Fruit fly (Drosophila melanogaster) whole organism, embryonic: ENCODE measurements around the gene janB.

Source experiments
- Asciz ChIP-seq: fragments of 200-800 bp; sonication (Bioruptor generic); optimal IDR thresholded peaks from 2 replicates; lab custom pipeline; 2017; ENCODE audit warnings: missing biosample characterization, mild to moderate bottlenecking, missing genetic modification characterization, missing genetic modification reagents
- Atf-2 ChIP-seq: fragments of 200-800 bp; sonication (Bioruptor generic); optimal IDR thresholded peaks from 2 replicates; lab custom pipeline; 2016; ENCODE audit warnings: missing biosample characterization, missing genetic modification characterization
- B-H2 ChIP-seq: fragments of 200-800 bp; sonication (Bioruptor generic); optimal IDR thresholded peaks from 2 replicates; lab custom pipeline; 2018; ENCODE audit warnings: missing biosample characterization, mild to moderate bottlenecking, missing genetic modification characterization
- CG10959 ChIP-seq: fragments of 200-800 bp; sonication (Bioruptor generic); IDR thresholded peaks from 2 replicates; pipeline ENCODE4 v1.3.6; 2022; ENCODE audit warnings: missing biosample characterization, missing genetic modification characterization
- CG11723 ChIP-seq: fragments of 200-800 bp; sonication (Bioruptor generic); optimal IDR thresholded peaks from 2 replicates; lab custom pipeline; 2017; ENCODE audit warnings: missing biosample characterization, mild to moderate bottlenecking, missing genetic modification characterization
- CG12155 ChIP-seq: fragments of 200-800 bp; sonication (Bioruptor generic); optimal IDR thresholded peaks from 3 replicates; lab custom pipeline; 2016; ENCODE audit warnings: missing biosample characterization, missing genetic modification characterization
- CG12236 ChIP-seq: fragments of 200-800 bp; sonication (Bioruptor generic); optimal IDR thresholded peaks from 2 replicates; lab custom pipeline; 2016; ENCODE audit warnings: missing biosample characterization, missing genetic modification characterization
- CG14965 ChIP-seq: fragments of 200-800 bp; sonication (Bioruptor generic); optimal IDR thresholded peaks from 2 replicates; lab custom pipeline; 2016; ENCODE audit warnings: missing biosample characterization, missing genetic modification characterization, borderline replicate concordance
- CG15479 ChIP-seq: fragments of 200-800 bp; sonication (Bioruptor generic); optimal IDR thresholded peaks from 3 replicates; lab custom pipeline; 2019; ENCODE audit warnings: missing biosample characterization, mild to moderate bottlenecking, missing genetic modification characterization, moderate library complexity
- CG16863 ChIP-seq: fragments of 200-800 bp; sonication (Bioruptor generic); optimal IDR thresholded peaks from 3 replicates; lab custom pipeline; 2016; ENCODE audit warnings: missing biosample characterization, missing genetic modification characterization
- CG17328 ChIP-seq: fragments of 200-800 bp; sonication (Bioruptor generic); IDR thresholded peaks from 2 replicates; pipeline ENCODE4 v1.3.6; 2022; ENCODE audit warnings: missing biosample characterization, missing genetic modification characterization
- CG6683 ChIP-seq: fragments of 200-800 bp; sonication (Bioruptor generic); optimal IDR thresholded peaks from 2 replicates; lab custom pipeline; 2017; ENCODE audit warnings: missing biosample characterization, mild to moderate bottlenecking, missing genetic modification characterization, missing genetic modification reagents
- CG6813 ChIP-seq: fragments of 200-800 bp; sonication (Bioruptor generic); optimal IDR thresholded peaks from 2 replicates; lab custom pipeline; 2017; ENCODE audit warnings: missing biosample characterization, missing genetic modification characterization, mild to moderate bottlenecking, moderate library complexity, missing genetic modification reagents
- CG7271 ChIP-seq: fragments of 200-800 bp; sonication (Bioruptor generic); optimal IDR thresholded peaks from 2 replicates; lab custom pipeline; 2018; ENCODE audit warnings: missing biosample characterization, mild to moderate bottlenecking, missing genetic modification characterization, moderate library complexity
- CG8290 ChIP-seq, 3 experiments: fragments of 200-800 bp; sonication (Bioruptor generic); optimal IDR thresholded peaks; 2 replicates each; lab custom pipeline; 2016 to 2019; ENCODE audit warnings: missing biosample characterization in 3 of 3, missing genetic modification characterization in 3 of 3, mild to moderate bottlenecking in 2 of 3, moderate library complexity in 1 of 3
- CG8359 ChIP-seq: fragments of 200-800 bp; sonication (Bioruptor generic); optimal IDR thresholded peaks from 2 replicates; lab custom pipeline; 2017; ENCODE audit warnings: missing biosample characterization, mild to moderate bottlenecking, missing genetic modification characterization, borderline replicate concordance
- CG9817 ChIP-seq: fragments of 200-800 bp; sonication (Bioruptor generic); optimal IDR thresholded peaks from 2 replicates; lab custom pipeline; 2018; ENCODE audit warnings: missing biosample characterization, mild to moderate bottlenecking, missing genetic modification characterization, moderate library complexity
- Dek ChIP-seq: fragments of 200-800 bp; sonication (Bioruptor generic); optimal IDR thresholded peaks from 3 replicates; lab custom pipeline; 2019; ENCODE audit warnings: missing biosample characterization, mild to moderate bottlenecking, missing genetic modification characterization, moderate library complexity
- Ets97D ChIP-seq: fragments of 200-800 bp; sonication (Bioruptor generic); optimal IDR thresholded peaks from 3 replicates; lab custom pipeline; 2016; ENCODE audit warnings: missing biosample characterization, missing genetic modification characterization
- Gsc ChIP-seq: fragments of 200-800 bp; sonication (Bioruptor generic); IDR thresholded peaks from 2 replicates; pipeline ENCODE4 v1.3.6; 2022; ENCODE audit warnings: missing biosample characterization, missing genetic modification characterization
- HmgD ChIP-seq: fragments of 200-800 bp; sonication (Bioruptor generic); optimal IDR thresholded peaks from 3 replicates; lab custom pipeline; 2016; ENCODE audit warnings: missing biosample characterization, missing genetic modification characterization
- Lpt ChIP-seq: fragments of >200 bp; optimal IDR thresholded peaks from 2 replicates; lab custom pipeline; 2018; ENCODE audit warnings: missing biosample characterization, missing genetic modification characterization
- Mad ChIP-seq: fragments of 200-800 bp; sonication (Bioruptor generic); optimal IDR thresholded peaks from 2 replicates; lab custom pipeline; 2016; ENCODE audit warnings: missing biosample characterization, missing genetic modification characterization
- NK7.1 ChIP-seq: fragments of 200-800 bp; sonication (Bioruptor generic); optimal IDR thresholded peaks from 3 replicates; lab custom pipeline; 2016; ENCODE audit warnings: missing biosample characterization, missing genetic modification characterization
- Pdp1 ChIP-seq, 2 experiments: fragments of 200-800 bp; sonication (Bioruptor generic); optimal IDR thresholded peaks; 3 replicates each; lab custom pipeline; 2016; ENCODE audit warnings: missing biosample characterization in 2 of 2, missing genetic modification characterization in 2 of 2, mild to moderate bottlenecking in 1 of 2, moderate library complexity in 1 of 2
- Vsx1 ChIP-seq: fragments of 200-800 bp; sonication (Bioruptor generic); optimal IDR thresholded peaks from 2 replicates; lab custom pipeline; 2017; ENCODE audit warnings: missing biosample characterization, mild to moderate bottlenecking, missing genetic modification characterization, missing genetic modification reagents
- ara ChIP-seq: fragments of 200-800 bp; sonication (Bioruptor generic); IDR thresholded peaks from 2 replicates; pipeline ENCODE4 v1.3.6; 2022; ENCODE audit warnings: missing biosample characterization, missing genetic modification characterization
- bbx ChIP-seq: fragments of 200-800 bp; sonication (Bioruptor generic); IDR thresholded peaks from 2 replicates; pipeline ENCODE4 v1.3.6; 2022; ENCODE audit warnings: missing biosample characterization, missing genetic modification characterization; ENCODE audit not compliant: partially characterized antibody
- cas ChIP-seq: fragments of 200-800 bp; sonication (Bioruptor generic); IDR thresholded peaks from 2 replicates; pipeline ENCODE4 v1.3.6; 2022; ENCODE audit warnings: missing biosample characterization, missing genetic modification characterization
- cg ChIP-seq: fragments of 200-800 bp; sonication (Bioruptor generic); optimal IDR thresholded peaks from 3 replicates; lab custom pipeline; 2019; ENCODE audit warnings: missing biosample characterization, mild to moderate bottlenecking, missing genetic modification characterization, moderate library complexity
- esg ChIP-seq: fragments of 200-800 bp; sonication (Bioruptor generic); conservative IDR thresholded peaks from 2 replicates; pipeline ENCODE4 v1.3.6; 2022; ENCODE audit warnings: missing biosample characterization, missing genetic modification characterization
- gce ChIP-seq: fragments of 200-800 bp; sonication (Bioruptor generic); IDR thresholded peaks from 3 replicates; pipeline ENCODE4 v1.3.6; 2022; ENCODE audit warnings: missing biosample characterization, missing genetic modification characterization
- her ChIP-seq: fragments of 200-800 bp; sonication (Bioruptor generic); optimal IDR thresholded peaks from 2 replicates; lab custom pipeline; 2016; ENCODE audit warnings: missing biosample characterization, missing genetic modification characterization
- inv ChIP-seq: fragments of 200-800 bp; sonication (Bioruptor generic); IDR thresholded peaks from 2 replicates; pipeline ENCODE4 v1.3.6; 2022; ENCODE audit warnings: missing biosample characterization, missing genetic modification characterization; ENCODE audit not compliant: partially characterized antibody
- kni ChIP-seq: fragments of 200-800 bp; sonication (Bioruptor generic); optimal IDR thresholded peaks from 3 replicates; lab custom pipeline; 2017; ENCODE audit warnings: mild to moderate bottlenecking, missing biosample characterization, missing genetic modification reagents, missing genetic modification characterization
- knrl ChIP-seq: fragments of 200-800 bp; sonication (Bioruptor generic); IDR thresholded peaks from 3 replicates; pipeline ENCODE4 v1.3.6; 2022; ENCODE audit warnings: missing biosample characterization, missing genetic modification characterization; ENCODE audit not compliant: partially characterized antibody
- mam ChIP-seq: fragments of 200-800 bp; sonication (Bioruptor generic); optimal IDR thresholded peaks from 3 replicates; lab custom pipeline; 2016; ENCODE audit warnings: missing biosample characterization, missing genetic modification characterization
- mirr ChIP-seq: fragments of 200-800 bp; sonication (Bioruptor generic); optimal IDR thresholded peaks from 3 replicates; lab custom pipeline; 2018; ENCODE audit warnings: missing biosample characterization, mild to moderate bottlenecking, missing genetic modification characterization
- nerfin-2 ChIP-seq: fragments of 200-800 bp; sonication (Bioruptor generic); IDR thresholded peaks from 2 replicates; pipeline ENCODE4 v1.3.6; 2022; ENCODE audit warnings: missing biosample characterization, missing genetic modification characterization; ENCODE audit not compliant: partially characterized antibody
- pros ChIP-seq: fragments of 200-800 bp; sonication (Bioruptor generic); optimal IDR thresholded peaks from 3 replicates; lab custom pipeline; 2019; ENCODE audit warnings: missing biosample characterization, mild to moderate bottlenecking, missing genetic modification characterization, moderate library complexity
- sens ChIP-seq: fragments of 200-800 bp; sonication (Bioruptor generic); peaks from one replicate; lab custom pipeline; 2016; ENCODE audit warnings: missing biosample characterization, missing genetic modification characterization
- sens-2 ChIP-seq: fragments of 200-800 bp; sonication (Bioruptor generic); IDR thresholded peaks from 2 replicates; pipeline ENCODE4 v1.3.6; 2022; ENCODE audit warnings: missing biosample characterization, missing genetic modification characterization
- slou ChIP-seq: fragments of 200-800 bp; sonication (Bioruptor generic); optimal IDR thresholded peaks from 3 replicates; lab custom pipeline; 2016; ENCODE audit warnings: missing biosample characterization, missing genetic modification characterization
- tgo ChIP-seq: fragments of 200-800 bp; sonication (Bioruptor generic); IDR thresholded peaks from 3 replicates; pipeline ENCODE4 v1.3.6; 2022; ENCODE audit warnings: missing biosample characterization, missing genetic modification characterization
- tll ChIP-seq, 2 experiments: fragments of 200-800 bp in 1 of 2; fragments of >200 bp in 1 of 2; sonication (Bioruptor generic) in 1 of 2; optimal IDR thresholded peaks; 2 replicates each; lab custom pipeline; 2017 to 2019; ENCODE audit warnings: missing biosample characterization in 2 of 2, missing genetic modification characterization in 2 of 2, mild to moderate bottlenecking in 1 of 2, moderate library complexity in 1 of 2
- vfl ChIP-seq: fragments of 200-800 bp; sonication (Bioruptor generic); optimal IDR thresholded peaks from 2 replicates; lab custom pipeline; 2016; ENCODE audit warnings: missing biosample characterization, missing genetic modification characterization
- z ChIP-seq: fragments of 200-800 bp; sonication (Bioruptor generic); IDR thresholded peaks from 3 replicates; pipeline ENCODE4 v1.3.6; 2022; ENCODE audit warnings: missing biosample characterization, missing genetic modification characterization

Gene janB

DNA sequence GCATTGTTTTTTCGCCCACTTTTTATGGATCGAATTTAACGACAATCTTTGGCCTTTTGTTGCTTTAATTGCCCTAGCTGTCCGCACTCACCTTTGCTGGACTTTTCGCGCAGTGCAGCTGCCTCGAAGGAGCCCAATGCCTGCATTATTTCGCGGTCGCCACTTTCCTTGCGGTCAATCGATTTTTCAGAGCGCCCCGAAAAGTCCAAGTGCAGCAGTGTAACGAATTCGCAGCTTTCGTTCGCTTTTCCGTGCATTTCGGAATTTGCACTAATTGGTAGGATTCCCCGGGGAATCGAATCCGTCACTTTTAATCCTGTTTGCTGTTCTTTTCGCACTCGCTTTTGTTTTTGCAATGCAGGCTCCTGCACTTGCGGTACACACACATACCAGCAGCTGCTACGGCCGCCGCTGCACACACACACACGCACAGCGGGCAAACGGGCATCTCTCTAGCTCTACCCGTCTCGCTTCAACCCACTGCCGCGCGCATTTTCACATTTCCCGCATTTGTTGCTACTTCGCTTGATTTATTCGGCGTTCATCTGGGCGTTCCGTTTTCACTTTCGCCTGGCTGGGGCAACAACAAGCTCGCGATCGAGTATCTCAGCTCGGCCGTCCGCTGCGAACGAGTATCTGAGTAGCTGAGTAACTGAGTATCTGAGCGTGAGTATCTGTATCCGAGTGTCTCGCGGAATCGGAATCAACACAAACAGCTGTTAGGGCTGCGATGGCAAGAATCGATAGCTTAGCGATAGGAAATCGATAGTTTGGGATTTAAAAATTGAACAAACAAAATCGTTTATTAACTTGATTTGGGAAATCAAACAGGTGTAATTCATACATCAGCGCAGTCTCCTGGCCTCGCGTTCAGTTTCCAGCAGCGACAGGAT, 16.7 kb downstream of the janB start, which contains the start of gene Mgat2 (continued):
- TF ChIP-seq CG17328 (GFP tag; lab: Robert Waterston, UW) (no peak), CG11723 (peak; percentile 16), cg (GFP tag; lab: Kevin White, UChicago) (peak; percentile 96), CG7271 (tag; lab: Kevin White, UChicago) (peak; percentile 13), CG8359 (GFP tag; lab: Kevin White, UChicago) (no peak), cas (GFP tag; lab: Robert Waterston, UW) (no peak), CG10959 (GFP tag; lab: Robert Waterston, UW) (no peak), CG6683 (GFP tag; lab: Kevin White, UChicago) (peak; percentile 10), Lpt (GFP tag; lab: Kevin White, UChicago) (no peak), CG12236 (GFP tag; lab: Kevin White, UChicago) (peak; percentile 14), nerfin-2 (peak; percentile 72), pros (GFP tag; lab: Kevin White, UChicago) (peak; percentile 62), NK7.1 (GFP tag; lab: Kevin White, UChicago) (no peak), CG9817 (no peak), CG15479 (peak; percentile 59), Atf-2 (no peak), kni (GFP tag; lab: Kevin White, UChicago) (peak; percentile 90), mirr (peak; percentile 74), CG12155 (peak; percentile 92), B-H2 (GFP tag; lab: Kevin White, UChicago) (peak; percentile 41), tgo (no peak), Gsc (GFP tag; lab: Robert Waterston, UW) (no peak), Mad (GFP tag; lab: Kevin White, UChicago) (no peak), tll (GFP tag; optimal IDR thresholded peaks at IDR 0.05; lab: Kevin White, UChicago) (peak in 1 of 2 experiments; percentile 45), CG8290 (GFP tag; optimal IDR thresholded peaks at IDR 0.05; lab: Kevin White, UChicago) (no peak), CG8290 (tag; optimal IDR thresholded peaks at IDR 0.05; lab: Kevin White, UChicago) (peak in 1 of 2 experiments; percentile 73), bbx (GFP tag; lab: Robert Waterston, UW) (peak; percentile 86), Vsx1 (GFP tag; lab: Kevin White, UChicago) (no peak), mam (no peak), esg (GFP tag; lab: Robert Waterston, UW) (no peak), Dek (peak; percentile 43), z (GFP tag; lab: Robert Waterston, UW) (peak; percentile 93), vfl (no peak), ara (GFP tag; lab: Robert Waterston, UW) (0 out of 2 replicates have a peak, but pooled peaks have one; percentile 29), Pdp1 (GFP tag; optimal IDR thresholded peaks at IDR 0.05; lab: Kevin White, UChicago) (peak in 1 of 2 experiments; percentile 18), slou (GFP tag; lab: Kevin White, UChicago) (no peak), gce (GFP tag; lab: Robert Waterston, UW) (peak; percentile 31; the same call in 1 of the 3 replicates), CG6813 (peak; percentile 55), knrl (GFP tag; lab: Robert Waterston, UW) (peak; percentile 81; the same call in 2 of the 3 replicates), inv (GFP tag; lab: Robert Waterston, UW) (peak; percentile 74), sens-2 (GFP tag; lab: Robert Waterston, UW) (peak; percentile 39; the same call in 1 of the 2 replicates), her (peak; percentile 75), sens (GFP tag; lab: Kevin White, UChicago) (peak; percentile 65), HmgD (GFP tag; lab: Kevin White, UChicago) (peak; percentile 51), Ets97D (GFP tag; lab: Kevin White, UChicago) (no peak), Asciz (GFP tag; lab: Kevin White, UChicago) (no peak), CG14965 (GFP tag; lab: Kevin White, UChicago) (peak; percentile 15), CG16863 (GFP tag; lab: Kevin White, UChicago) (peak; percentile 97)
